Fruit fly (Drosophila melanogaster) whole organism, prepupa: ENCODE measurements around the gene Rbp.

Source experiments
- CG11294 ChIP-seq: fragments of 200-800 bp; sonication (Bioruptor generic); IDR thresholded peaks from 2 replicates; pipeline ENCODE4 v1.3.6; 2022; ENCODE audit warnings: missing biosample characterization, missing genetic modification characterization
- CG11902 ChIP-seq: fragments of 200-800 bp; sonication (Bioruptor generic); optimal IDR thresholded peaks from 3 replicates; lab custom pipeline; 2016; ENCODE audit warnings: missing biosample characterization, missing genetic modification characterization
- CG16779 ChIP-seq: fragments of 200-800 bp; sonication (Bioruptor generic); optimal IDR thresholded peaks from 3 replicates; lab custom pipeline; 2017; ENCODE audit warnings: missing biosample characterization, mild to moderate bottlenecking, missing genetic modification characterization
- CG3032 ChIP-seq: fragments of 200-800 bp; optimal IDR thresholded peaks from 2 replicates; lab custom pipeline; 2019; ENCODE audit warnings: missing biosample characterization, mild to moderate bottlenecking, missing genetic modification characterization, moderate library complexity
- CG31627 ChIP-seq: fragments of 200-800 bp; sonication (Bioruptor generic); optimal IDR thresholded peaks from 3 replicates; lab custom pipeline; 2016; ENCODE audit warnings: missing biosample characterization, missing genetic modification characterization
- CG32006 ChIP-seq: fragments of 200-800 bp; sonication (Bioruptor generic); optimal IDR thresholded peaks from 3 replicates; lab custom pipeline; 2017; ENCODE audit warnings: missing biosample characterization, mild to moderate bottlenecking, missing genetic modification characterization
- CG3919 ChIP-seq: fragments of 200-800 bp; sonication (Bioruptor generic); optimal IDR thresholded peaks from 3 replicates; lab custom pipeline; 2016; ENCODE audit warnings: missing biosample characterization, missing genetic modification characterization
- CG4318 ChIP-seq: fragments of 200-800 bp; sonication (Bioruptor generic); optimal IDR thresholded peaks from 3 replicates; lab custom pipeline; 2017; ENCODE audit warnings: missing biosample characterization, mild to moderate bottlenecking, missing genetic modification characterization
- CG6163 ChIP-seq: fragments of 200-800 bp; sonication (Bioruptor generic); IDR thresholded peaks from 3 replicates; pipeline ENCODE4 v1.3.6; 2022; ENCODE audit warnings: missing biosample characterization, missing genetic modification characterization
- CG6276 ChIP-seq: fragments of 200-800 bp; sonication (Bioruptor generic); optimal IDR thresholded peaks from 2 replicates; lab custom pipeline; 2017; ENCODE audit warnings: missing biosample characterization, mild to moderate bottlenecking, missing genetic modification characterization
- CG6792 ChIP-seq: fragments of 200-800 bp; sonication (Bioruptor generic); optimal IDR thresholded peaks from 3 replicates; lab custom pipeline; 2016; ENCODE audit warnings: missing biosample characterization, missing genetic modification characterization
- CG6808 ChIP-seq: fragments of 200-800 bp; sonication (Bioruptor generic); optimal IDR thresholded peaks from 3 replicates; lab custom pipeline; 2017; ENCODE audit warnings: missing biosample characterization, missing genetic modification characterization, mild to moderate bottlenecking, moderate library complexity, missing genetic modification reagents
- CG6854 ChIP-seq: fragments of 200-800 bp; sonication (Bioruptor generic); optimal IDR thresholded peaks from 2 replicates; lab custom pipeline; 2017; ENCODE audit warnings: missing biosample characterization, mild to moderate bottlenecking, missing genetic modification characterization
- CG8319 ChIP-seq: fragments of 200-800 bp; sonication (Bioruptor generic); optimal IDR thresholded peaks from 3 replicates; lab custom pipeline; 2016; ENCODE audit warnings: missing biosample characterization, missing genetic modification characterization
- CG8632 ChIP-seq: fragments of 200-800 bp; sonication (Bioruptor generic); optimal IDR thresholded peaks from 3 replicates; lab custom pipeline; 2016; ENCODE audit warnings: missing biosample characterization, missing genetic modification characterization
- Eip75B ChIP-seq: fragments of 200-800 bp; sonication (Bioruptor generic); optimal IDR thresholded peaks from 3 replicates; lab custom pipeline; 2016; ENCODE audit warnings: missing biosample characterization, missing genetic modification characterization
- Eip78C ChIP-seq: fragments of 200-800 bp; sonication (Bioruptor generic); peaks from one replicate; lab custom pipeline; 2016; ENCODE audit warnings: missing biosample characterization, missing genetic modification characterization
- Eip93F ChIP-seq: fragments of 200-800 bp; sonication (Bioruptor generic); optimal IDR thresholded peaks from 2 replicates; lab custom pipeline; 2016; ENCODE audit warnings: missing biosample characterization, mild to moderate bottlenecking, missing genetic modification characterization
- Ets21C ChIP-seq: fragments of 200-800 bp; sonication (Bioruptor generic); optimal IDR thresholded peaks from 3 replicates; lab custom pipeline; 2016; ENCODE audit warnings: missing biosample characterization, missing genetic modification characterization
- Ets96B ChIP-seq: fragments of 200-800 bp; optimal IDR thresholded peaks from 2 replicates; lab custom pipeline; 2019; ENCODE audit warnings: missing biosample characterization, mild to moderate bottlenecking, missing genetic modification characterization, moderate library complexity
- Hr39 ChIP-seq: fragments of 200-800 bp; sonication (Bioruptor generic); optimal IDR thresholded peaks from 2 replicates; lab custom pipeline; 2016; ENCODE audit warnings: missing biosample characterization, missing genetic modification characterization
- Hr4 ChIP-seq: fragments of 200-800 bp; sonication (Bioruptor generic); optimal IDR thresholded peaks from 3 replicates; lab custom pipeline; 2016; ENCODE audit warnings: missing biosample characterization, missing genetic modification characterization
- Lpt ChIP-seq: fragments of 200-800 bp; sonication (Bioruptor generic); optimal IDR thresholded peaks from 3 replicates; lab custom pipeline; 2016; ENCODE audit warnings: missing biosample characterization, missing genetic modification characterization
- Sox14 ChIP-seq: fragments of 200-800 bp; sonication (Bioruptor generic); optimal IDR thresholded peaks from 3 replicates; lab custom pipeline; 2016; ENCODE audit warnings: missing biosample characterization, missing genetic modification characterization
- Sox15 ChIP-seq: fragments of 200-800 bp; sonication (Bioruptor generic); optimal IDR thresholded peaks from 3 replicates; lab custom pipeline; 2016; ENCODE audit warnings: missing biosample characterization, missing genetic modification characterization
- achi ChIP-seq: fragments of 200-800 bp; sonication (Bioruptor generic); optimal IDR thresholded peaks from 3 replicates; lab custom pipeline; 2016; ENCODE audit warnings: missing biosample characterization, missing genetic modification characterization
- cyc ChIP-seq: fragments of 200-800 bp; sonication (Bioruptor generic); optimal IDR thresholded peaks from 3 replicates; lab custom pipeline; 2016; ENCODE audit warnings: missing biosample characterization, missing genetic modification characterization
- eg ChIP-seq: fragments of 200-800 bp; sonication (Bioruptor generic); IDR thresholded peaks from 3 replicates; pipeline ENCODE4 v1.3.6; 2022; ENCODE audit warnings: missing biosample characterization, missing genetic modification characterization
- esn ChIP-seq: fragments of 200-800 bp; sonication (Bioruptor generic); optimal IDR thresholded peaks from 2 replicates; lab custom pipeline; 2016; ENCODE audit warnings: missing biosample characterization, mild to moderate bottlenecking, missing genetic modification characterization, moderate library complexity
- fd59A ChIP-seq: fragments of 200-800 bp; sonication (Bioruptor generic); optimal IDR thresholded peaks from 2 replicates; lab custom pipeline; 2017; ENCODE audit warnings: missing biosample characterization, mild to moderate bottlenecking, missing genetic modification characterization, missing genetic modification reagents
- lz ChIP-seq: fragments of 200-800 bp; sonication (Bioruptor generic); optimal IDR thresholded peaks from 3 replicates; lab custom pipeline; 2016; ENCODE audit warnings: missing biosample characterization, missing genetic modification characterization
- net ChIP-seq: fragments of 200-800 bp; sonication (Bioruptor generic); optimal IDR thresholded peaks from 3 replicates; lab custom pipeline; 2016; ENCODE audit warnings: missing biosample characterization, missing genetic modification characterization
- pdm3 ChIP-seq: fragments of 200-800 bp; sonication (Bioruptor generic); optimal IDR thresholded peaks from 3 replicates; lab custom pipeline; 2016; ENCODE audit warnings: missing biosample characterization, missing genetic modification characterization
- salr ChIP-seq, 2 experiments: fragments of 200-800 bp; sonication (Bioruptor generic); optimal IDR thresholded peaks; 3 replicates each; lab custom pipeline; 2016 to 2018; ENCODE audit warnings: missing biosample characterization in 2 of 2, missing genetic modification characterization in 2 of 2, mild to moderate bottlenecking in 1 of 2
- spab ChIP-seq: fragments of 200-800 bp; sonication (Bioruptor generic); optimal IDR thresholded peaks from 2 replicates; lab custom pipeline; 2017; ENCODE audit warnings: missing biosample characterization, mild to moderate bottlenecking, missing genetic modification characterization, missing genetic modification reagents
- ss ChIP-seq, 2 experiments: fragments of 200-800 bp; sonication (Bioruptor generic); optimal IDR thresholded peaks; 2 replicates in 1 of 2; 3 replicates in 1 of 2; lab custom pipeline; 2017 to 2018; ENCODE audit warnings: mild to moderate bottlenecking in 2 of 2, missing biosample characterization in 2 of 2, missing genetic modification characterization in 2 of 2, moderate library complexity in 1 of 2
- svp ChIP-seq: fragments of 200-800 bp; sonication (Bioruptor generic); peaks from one replicate; lab custom pipeline; 2016; ENCODE audit warnings: missing biosample characterization, missing genetic modification characterization
- topi ChIP-seq: fragments of 200-800 bp; sonication (Bioruptor generic); optimal IDR thresholded peaks from 3 replicates; lab custom pipeline; 2016; ENCODE audit warnings: missing biosample characterization, missing genetic modification characterization

Rbp gene

DNA sequence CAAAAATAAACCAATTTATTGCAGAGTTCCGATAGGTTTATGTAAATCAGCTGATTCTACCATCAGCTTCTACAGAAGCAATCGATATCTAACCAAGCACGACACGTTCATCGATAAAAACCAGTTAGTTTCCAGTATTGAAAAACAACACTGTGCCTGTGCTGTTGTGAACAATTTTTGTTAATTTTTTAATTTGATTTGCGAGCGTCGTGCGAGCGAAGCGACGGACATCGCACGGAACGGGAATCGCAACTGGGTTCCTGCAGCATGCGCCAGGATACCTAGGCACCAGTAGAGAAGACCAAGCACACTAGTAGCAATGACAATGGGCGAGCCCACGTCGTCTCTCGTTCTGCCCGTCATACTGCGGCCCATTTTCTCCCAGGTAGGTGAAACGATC, 2.6 kb upstream of the Rbp start, which contains the start of the genes Ccm3 and CG6136:
Ccm3 (plus strand) TSS at position 125 of the 400 bp plus-strand sequence.
CG6136 (minus strand) TSS at position 380 of the 400 bp plus-strand sequence.
- TF ChIP-seq Eip75B (peak; percentile 32), fd59A (GFP tag; lab: Kevin White, UChicago) (no peak), CG32006 (GFP tag; lab: Kevin White, UChicago) (no peak), CG8319 (GFP tag; lab: Kevin White, UChicago) (no peak), achi (GFP tag; lab: Kevin White, UChicago) (peak; percentile 18), CG3919 (GFP tag; lab: Kevin White, UChicago) (no peak), Eip78C (peak; percentile 35), lz (peak; percentile 43), CG6808 (no peak), CG6854 (GFP tag; lab: Kevin White, UChicago) (peak; percentile 38), svp (GFP tag; lab: Kevin White, UChicago) (no peak), CG3032 (tag; lab: Kevin White, UChicago) (peak; percentile 30), spab (no peak), Sox14 (GFP tag; lab: Kevin White, UChicago) (peak; percentile 19), Eip93F (GFP tag; lab: Kevin White, UChicago) (no peak), CG31627 (GFP tag; lab: Kevin White, UChicago) (peak; percentile 44), cyc (peak; percentile 38), esn (GFP tag; lab: Kevin White, UChicago) (peak; percentile 63), CG4318 (GFP tag; lab: Kevin White, UChicago) (no peak), CG6792 (no peak), topi (GFP tag; lab: Kevin White, UChicago) (peak; percentile 47), ss (GFP tag; optimal IDR thresholded peaks at IDR 0.05; lab: Kevin White, UChicago) (no peak), eg (no peak), salr (GFP tag; optimal IDR thresholded peaks at IDR 0.05; lab: Kevin White, UChicago) (no peak), CG16779 (tag; lab: Kevin White, UChicago) (no peak)

DNA sequence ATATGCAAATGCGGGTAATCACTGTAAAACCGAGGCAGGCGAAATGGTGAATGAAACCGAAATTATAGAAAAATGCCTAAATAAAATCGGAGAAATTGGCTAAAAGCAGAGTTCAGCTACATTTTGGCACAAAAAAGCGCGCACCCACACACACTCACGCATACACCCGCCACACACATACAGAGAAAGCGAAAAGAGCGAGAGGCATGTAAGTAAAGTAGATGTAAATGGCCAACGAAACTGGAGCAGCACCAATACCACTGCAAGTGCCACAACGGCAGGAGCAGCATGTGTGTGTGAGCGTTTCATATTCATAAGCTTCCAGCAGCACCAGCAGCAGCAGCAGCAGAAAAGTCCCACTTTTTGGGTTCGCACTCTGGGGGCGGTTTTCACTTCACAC, 1.0 kb downstream of the Rbp start:
- TF ChIP-seq CG6854 (GFP tag; lab: Kevin White, UChicago) (peak; percentile 8), Eip93F (GFP tag; lab: Kevin White, UChicago) (no peak)

DNA sequence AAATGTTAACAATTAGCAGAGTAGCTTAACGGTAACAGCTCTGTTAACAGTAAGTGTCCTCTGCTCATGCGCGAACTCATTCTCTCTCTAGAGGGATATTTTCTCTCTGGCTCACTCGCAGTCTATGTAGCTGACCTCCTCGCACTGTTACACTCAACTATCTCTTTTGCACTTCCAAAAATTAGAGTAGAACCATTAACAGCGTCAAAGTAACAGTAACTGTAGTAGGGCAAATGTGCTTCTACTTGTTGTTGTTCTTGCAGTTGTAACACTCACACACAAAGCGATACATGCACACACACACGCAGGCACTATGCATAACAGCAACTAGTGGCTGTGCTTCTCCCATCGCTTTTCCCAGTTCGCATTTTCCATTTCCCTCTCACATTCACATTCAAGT, 4.6 kb downstream of the Rbp start:
- TF ChIP-seq CG11902 (GFP tag; lab: Kevin White, UChicago) (no peak), net (GFP tag; lab: Kevin White, UChicago) (no peak), Lpt (GFP tag; lab: Kevin White, UChicago) (no peak), Ets21C (GFP tag; lab: Kevin White, UChicago) (no peak), CG4318 (GFP tag; lab: Kevin White, UChicago) (no peak), pdm3 (GFP tag; lab: Kevin White, UChicago) (no peak), CG32006 (GFP tag; lab: Kevin White, UChicago) (no peak), CG8632 (no peak), CG6276 (no peak), lz (no peak), svp (GFP tag; lab: Kevin White, UChicago) (no peak), esn (GFP tag; lab: Kevin White, UChicago) (no peak), Hr4 (no peak), CG8319 (GFP tag; lab: Kevin White, UChicago) (no peak), CG3032 (tag; lab: Kevin White, UChicago) (no peak), CG6163 (no peak)

DNA sequence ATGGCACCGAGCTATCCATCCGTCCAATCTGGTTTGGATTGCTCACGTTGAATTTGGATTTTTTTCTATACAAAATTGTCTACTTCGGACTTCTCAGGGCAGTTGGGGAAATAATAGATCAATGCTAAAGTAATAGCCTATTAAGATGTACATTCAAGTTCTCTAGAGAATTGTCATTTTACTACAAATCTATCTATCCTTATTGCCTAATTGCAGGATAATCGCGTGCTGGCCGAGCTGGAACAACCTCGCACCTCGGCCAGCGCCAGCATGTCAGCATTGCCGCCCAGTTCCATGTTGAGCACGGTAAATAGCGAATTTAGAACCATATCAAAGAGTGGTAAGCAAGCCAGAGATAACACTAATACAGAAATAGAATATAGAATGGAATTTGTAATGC, 8.4 kb downstream of the Rbp start, which contains the start of gene h-cup:
h-cup (minus strand) TSS at position 101 of the 400 bp plus-strand sequence.
- TF ChIP-seq CG6163 (no peak), CG6276 (no peak), CG6792 (no peak), salr (GFP tag; optimal IDR thresholded peaks at IDR 0.05; lab: Kevin White, UChicago) (no peak), Sox15 (GFP tag; lab: Kevin White, UChicago) (no peak), achi (GFP tag; lab: Kevin White, UChicago) (no peak), topi (GFP tag; lab: Kevin White, UChicago) (no peak), Ets96B (tag; lab: Kevin White, UChicago) (no peak), CG11294 (GFP tag; lab: Robert Waterston, UW) (no peak), Hr39 (no peak)
